Worm (Caenorhabditis elegans) whole organism, L1 larva: ENCODE results near the gene F47F2.3.

ENCODE experiments used
- C04F5.9 ChIP-seq: sonication (generic microtip); optimal IDR thresholded peaks from 2 replicates; lab custom pipeline; 2016; ENCODE audit warnings: missing genetic modification characterization, missing compliant biosample characterization
- C16A3.4 ChIP-seq: fragments of 150-350 bp; optimal IDR thresholded peaks from 2 replicates; lab custom pipeline; 2014; ENCODE audit warnings: missing biosample characterization, missing genetic modification characterization
- F16B12.6 ChIP-seq: fragments of 150-350 bp; optimal IDR thresholded peaks from 2 replicates; lab custom pipeline; 2014; ENCODE audit warnings: missing biosample characterization, missing genetic modification characterization
- aha-1 ChIP-seq: fragments of 150-350 bp; optimal IDR thresholded peaks from 2 replicates; lab custom pipeline; 2014; ENCODE audit warnings: missing biosample characterization, missing genetic modification characterization
- alr-1 ChIP-seq: fragments of 200-800 bp; sonication (Bioruptor generic); optimal IDR thresholded peaks from 2 replicates; lab custom pipeline; 2018; ENCODE audit warnings: borderline replicate concordance, mild to moderate bottlenecking, missing genetic modification characterization, missing compliant biosample characterization
- ama-1 ChIP-seq: fragments of 150-350 bp; optimal IDR thresholded peaks from 2 replicates; lab custom pipeline; 2014
- ceh-88 ChIP-seq: fragments of 200-800 bp; sonication (Bioruptor generic); IDR thresholded peaks from 2 replicates; pipeline ENCODE4 v1.3.6; 2022; ENCODE audit warnings: missing genetic modification characterization, missing compliant biosample characterization
- ces-1 ChIP-seq: fragments of 150-350 bp; optimal IDR thresholded peaks from 2 replicates; lab custom pipeline; 2014; ENCODE audit warnings: missing biosample characterization, missing genetic modification reagents, missing genetic modification characterization
- dpl-1 ChIP-seq, 3 experiments: fragments of 150-350 bp in 2 of 3; sonication (generic microtip) in 1 of 3; optimal IDR thresholded peaks; 2 replicates each; lab custom pipeline; 2014 to 2017; ENCODE audit warnings: missing biosample characterization in 3 of 3, missing genetic modification characterization in 3 of 3, missing genetic modification reagents in 3 of 3
- dsc-1 ChIP-seq: sonication (generic microtip); optimal IDR thresholded peaks from 2 replicates; lab custom pipeline; 2016; ENCODE audit warnings: mild to moderate bottlenecking, missing genetic modification characterization, missing compliant biosample characterization
- efl-3 ChIP-seq: fragments of 200-800 bp; sonication (Bioruptor generic); optimal IDR thresholded peaks from 2 replicates; lab custom pipeline; 2018; ENCODE audit warnings: mild to moderate bottlenecking, missing genetic modification characterization, missing compliant biosample characterization
- egl-13 ChIP-seq: sonication (generic microtip); optimal IDR thresholded peaks from 2 replicates; lab custom pipeline; 2016; ENCODE audit warnings: missing genotype, missing genetic modification reagents, missing genetic modification characterization, missing compliant biosample characterization
- elt-2 ChIP-seq: sonication (generic microtip); optimal IDR thresholded peaks from 2 replicates; lab custom pipeline; 2016; ENCODE audit warnings: missing genetic modification characterization, mild to moderate bottlenecking, inconsistent platforms, missing compliant biosample characterization, missing genetic modification reagents
- ets-5 ChIP-seq: fragments of 200-800 bp; sonication (Bioruptor generic); IDR thresholded peaks from 2 replicates; pipeline ENCODE4 v1.3.6; 2022; ENCODE audit warnings: missing genetic modification characterization, missing compliant biosample characterization
- fkh-10 ChIP-seq: sonication (generic microtip); optimal IDR thresholded peaks from 2 replicates; lab custom pipeline; 2017; ENCODE audit warnings: missing biosample characterization, missing genetic modification reagents, missing genetic modification characterization
- fkh-8 ChIP-seq: sonication (generic microtip); optimal IDR thresholded peaks from 2 replicates; lab custom pipeline; 2016; ENCODE audit warnings: mild to moderate bottlenecking, missing genetic modification characterization, missing compliant biosample characterization
- fos-1 ChIP-seq: fragments of 150-350 bp; optimal IDR thresholded peaks from 2 replicates; lab custom pipeline; 2014; ENCODE audit warnings: missing biosample characterization, missing genetic modification characterization
- grh-1 ChIP-seq: fragments of 200-800 bp; sonication (Bioruptor generic); IDR thresholded peaks from 2 replicates; pipeline ENCODE4 v1.3.6; 2022; ENCODE audit warnings: missing genetic modification reagents, missing genetic modification characterization, missing compliant biosample characterization
- hlh-17 ChIP-seq: fragments of 200-800 bp; sonication (Bioruptor generic); optimal IDR thresholded peaks from 2 replicates; lab custom pipeline; 2018; ENCODE audit warnings: missing genetic modification characterization, mild to moderate bottlenecking, missing compliant biosample characterization, moderate library complexity, borderline replicate concordance
- hlh-4 ChIP-seq: sonication (generic microtip); optimal IDR thresholded peaks from 2 replicates; lab custom pipeline; 2016; ENCODE audit warnings: mild to moderate bottlenecking, missing genetic modification characterization, missing compliant biosample characterization
- hpl-2 ChIP-seq: fragments of 150-350 bp; optimal IDR thresholded peaks from 2 replicates; lab custom pipeline; 2014; ENCODE audit warnings: missing biosample characterization, missing genetic modification reagents, missing genetic modification characterization
- jun-1 ChIP-seq: fragments of 150-350 bp; optimal IDR thresholded peaks from 2 replicates; lab custom pipeline; 2014; ENCODE audit warnings: missing biosample characterization, missing genetic modification reagents, missing genetic modification characterization
- lin-15B ChIP-seq: fragments of 150-350 bp; sonication (generic microtip); optimal IDR thresholded peaks from 3 replicates; lab custom pipeline; 2014; ENCODE audit warnings: missing biosample characterization, missing genetic modification characterization
- lin-39 ChIP-seq: fragments of 150-350 bp; optimal IDR thresholded peaks from 2 replicates; lab custom pipeline; 2014; ENCODE audit warnings: missing biosample characterization, missing genetic modification reagents, missing genetic modification characterization
- lir-3 ChIP-seq: sonication (generic microtip); optimal IDR thresholded peaks from 2 replicates; lab custom pipeline; 2016; ENCODE audit warnings: mild to moderate bottlenecking, missing genetic modification characterization, moderate library complexity, missing compliant biosample characterization; ENCODE audit not compliant: poor library complexity
- lsy-2 ChIP-seq, 2 experiments: fragments of 150-350 bp; optimal IDR thresholded peaks; 2 replicates each; lab custom pipeline; 2014; ENCODE audit warnings: missing biosample characterization in 2 of 2, missing genetic modification characterization in 2 of 2
- mdl-1 ChIP-seq, 2 experiments: fragments of 150-350 bp; optimal IDR thresholded peaks; 2 replicates each; lab custom pipeline; 2014 to 2017; ENCODE audit warnings: missing biosample characterization in 2 of 2, missing genetic modification characterization in 2 of 2, inconsistent platforms in 1 of 2
- nhr-11 ChIP-seq: fragments of 150-350 bp; optimal IDR thresholded peaks from 2 replicates; lab custom pipeline; 2014; ENCODE audit warnings: missing biosample characterization, missing genetic modification characterization
- nhr-47 ChIP-seq: sonication (generic microtip); optimal IDR thresholded peaks from 2 replicates; lab custom pipeline; 2016; ENCODE audit warnings: mild to moderate bottlenecking, missing genetic modification characterization, moderate library complexity, missing compliant biosample characterization
- nhr-76 ChIP-seq: sonication (generic microtip); optimal IDR thresholded peaks from 2 replicates; lab custom pipeline; 2017; ENCODE audit warnings: missing biosample characterization, missing genetic modification characterization
- nhr-77 ChIP-seq: fragments of 150-350 bp; optimal IDR thresholded peaks from 2 replicates; lab custom pipeline; 2014; ENCODE audit warnings: missing biosample characterization, missing genetic modification characterization
- nhr-85 ChIP-seq: sonication (generic microtip); peaks from one replicate; lab custom pipeline; 2016; ENCODE audit warnings: missing genetic modification characterization, inconsistent platforms, missing compliant biosample characterization
- nhr-90 ChIP-seq: sonication (generic microtip); optimal IDR thresholded peaks from 2 replicates; lab custom pipeline; 2016; ENCODE audit warnings: mild to moderate bottlenecking, missing genetic modification characterization, missing compliant biosample characterization; ENCODE audit not compliant: poor library complexity
- pqm-1 ChIP-seq: sonication (generic microtip); optimal IDR thresholded peaks from 3 replicates; lab custom pipeline; 2017; ENCODE audit warnings: missing biosample characterization, missing genetic modification characterization
- rnt-1 ChIP-seq: sonication (generic microtip); optimal IDR thresholded peaks from 2 replicates; lab custom pipeline; 2016; ENCODE audit warnings: mild to moderate bottlenecking, missing genetic modification characterization, moderate library complexity, missing compliant biosample characterization
- skn-1 ChIP-seq: fragments of 150-350 bp; optimal IDR thresholded peaks from 2 replicates; lab custom pipeline; 2014; ENCODE audit warnings: missing biosample characterization, missing genetic modification characterization
- snpc-4 ChIP-seq: fragments of 150-350 bp; optimal IDR thresholded peaks from 2 replicates; lab custom pipeline; 2014; ENCODE audit warnings: missing biosample characterization, missing genetic modification characterization
- snu-23 ChIP-seq: sonication (generic microtip); optimal IDR thresholded peaks from 2 replicates; lab custom pipeline; 2016; ENCODE audit warnings: missing genetic modification characterization, missing compliant biosample characterization
- sox-4 ChIP-seq: sonication (generic microtip); optimal IDR thresholded peaks from 2 replicates; lab custom pipeline; 2016; ENCODE audit warnings: missing genetic modification characterization, missing compliant biosample characterization
- sptf-1 ChIP-seq: fragments of 150-350 bp; optimal IDR thresholded peaks from 2 replicates; lab custom pipeline; 2014; ENCODE audit warnings: missing biosample characterization, missing genetic modification characterization
- swsn-7 ChIP-seq: sonication (generic microtip); optimal IDR thresholded peaks from 2 replicates; lab custom pipeline; 2016; ENCODE audit warnings: missing genetic modification characterization, missing compliant biosample characterization
- tbx-2 ChIP-seq: sonication (generic microtip); optimal IDR thresholded peaks from 2 replicates; lab custom pipeline; 2016; ENCODE audit warnings: missing genetic modification characterization, missing compliant biosample characterization
- tlp-1 ChIP-seq: fragments of 150-350 bp; optimal IDR thresholded peaks from 2 replicates; lab custom pipeline; 2014; ENCODE audit warnings: missing biosample characterization, missing genetic modification characterization
- unc-62 ChIP-seq: fragments of 150-350 bp; optimal IDR thresholded peaks from 2 replicates; lab custom pipeline; 2014; ENCODE audit warnings: missing biosample characterization, missing genetic modification reagents, missing genetic modification characterization
- unc-86 ChIP-seq: sonication (generic microtip); optimal IDR thresholded peaks from 2 replicates; lab custom pipeline; 2016; ENCODE audit warnings: missing genetic modification characterization, missing compliant biosample characterization
- unc-98 ChIP-seq: fragments of 200-800 bp; sonication (Bioruptor generic); IDR thresholded peaks from 2 replicates; pipeline ENCODE4 v1.3.6; 2022; ENCODE audit warnings: missing genetic modification characterization, missing compliant biosample characterization
- vab-15 ChIP-seq: sonication (generic microtip); optimal IDR thresholded peaks from 2 replicates; lab custom pipeline; 2017; ENCODE audit warnings: missing genotype, mild to moderate bottlenecking, missing genetic modification characterization, missing compliant biosample characterization
- xbp-1 ChIP-seq: sonication (generic microtip); optimal IDR thresholded peaks from 2 replicates; lab custom pipeline; 2016; ENCODE audit warnings: missing genetic modification characterization, missing compliant biosample characterization
- zag-1 ChIP-seq: fragments of 150-350 bp; optimal IDR thresholded peaks from 2 replicates; lab custom pipeline; 2014; ENCODE audit warnings: missing biosample characterization, missing genetic modification characterization
- zip-4 ChIP-seq: fragments of 200-800 bp; sonication (Bioruptor generic); optimal IDR thresholded peaks from 2 replicates; lab custom pipeline; 2018; ENCODE audit warnings: mild to moderate bottlenecking, missing genetic modification characterization, moderate library complexity, missing compliant biosample characterization
- ztf-11 ChIP-seq, 2 experiments: sonication (generic microtip); optimal IDR thresholded peaks; 2 replicates each; lab custom pipeline; 2016 to 2017; ENCODE audit warnings: missing genetic modification characterization in 2 of 2, missing biosample characterization in 1 of 2, missing compliant biosample characterization in 1 of 2
- ztf-4 ChIP-seq: fragments of 150-350 bp; optimal IDR thresholded peaks from 2 replicates; lab custom pipeline; 2014; ENCODE audit warnings: missing biosample characterization, missing genetic modification characterization

F47F2.3 gene

DNA sequence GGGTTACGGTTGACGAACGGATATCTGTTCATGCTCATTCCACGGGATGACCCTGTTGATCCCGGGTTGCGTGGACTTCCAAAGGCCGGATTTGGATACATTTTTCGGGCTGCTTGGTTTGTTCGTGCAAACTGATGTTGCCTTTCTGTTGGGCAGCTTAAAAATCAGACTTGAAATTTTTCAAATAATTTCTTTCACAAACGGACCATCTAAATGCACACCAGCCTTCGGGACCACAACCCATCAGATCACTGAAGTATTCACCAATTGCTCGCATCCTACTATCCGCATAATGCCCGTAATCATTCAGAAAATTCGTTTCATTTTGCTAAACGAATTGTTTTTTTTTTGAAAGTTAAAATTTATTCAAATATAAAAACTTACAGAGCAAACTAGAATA is at the start of gene F47F2.3:
Gene F47F2.3, minus strand, starts transcription at position 101 of the 400 bp plus-strand sequence.
- no peak for TF ChIP-seq skn-1
- TF ChIP-seq lin-39 (tag; lab: Kevin White, UChicago): no peak
- TF ChIP-seq efl-3: no peak
- TF ChIP-seq zag-1 (tag; lab: Kevin White, UChicago): no peak
- TF ChIP-seq ets-5 (GFP tag; lab: Robert Waterston, UW): no peak
- TF ChIP-seq dpl-1 (GFP tag; optimal IDR thresholded peaks at IDR 0.05; lab: Kevin White, UChicago): no peak
- no peak for TF ChIP-seq sox-4
- TF ChIP-seq lir-3 (tag; lab: Kevin White, UChicago): no peak
- TF ChIP-seq C04F5.9: no peak
- TF ChIP-seq snpc-4 (tag; lab: Kevin White, UChicago): no peak
- no peak for TF ChIP-seq dsc-1
- TF ChIP-seq sptf-1: no peak
- no peak for TF ChIP-seq nhr-85 (tag; lab: Kevin White, UChicago)

DNA sequence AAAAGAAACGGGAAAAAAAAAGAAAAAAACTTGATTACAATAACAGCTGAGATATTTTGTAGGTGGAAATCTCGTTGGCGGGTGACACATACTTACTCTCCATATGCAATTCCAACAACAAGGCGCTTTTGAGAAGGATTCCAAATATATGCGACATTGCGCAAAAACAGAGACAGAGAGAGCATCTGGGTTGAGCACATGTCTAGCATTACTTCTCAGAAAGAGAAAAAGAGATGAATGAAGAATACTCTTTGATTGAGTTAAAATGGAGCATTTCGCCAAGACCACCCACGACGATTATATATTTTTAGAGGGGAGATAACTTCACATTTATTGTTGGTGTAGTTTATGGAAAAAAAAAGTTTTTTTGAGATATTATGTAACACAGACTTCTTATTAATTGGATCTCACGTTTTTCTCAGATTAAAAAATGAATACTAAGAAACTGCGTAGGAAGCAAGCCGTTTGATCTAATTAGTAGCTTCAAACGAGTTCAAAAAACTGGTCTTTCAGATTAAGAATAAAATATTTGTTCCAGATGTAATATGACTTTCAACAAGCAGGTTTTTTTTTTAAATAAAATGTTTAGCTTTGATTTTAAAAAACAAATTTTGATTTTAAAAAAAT is 49.6 kb upstream of the F47F2.3 start:
- TF ChIP-seq swsn-7 (tag; lab: Kevin White, UChicago) (peak; percentile 11), ces-1 (no peak), pqm-1 (tag; lab: Kevin White, UChicago) (no peak), snu-23 (GFP tag; lab: Kevin White, UChicago) (no peak), nhr-76 (no peak), hlh-17 (GFP tag; lab: Kevin White, UChicago) (no peak), F16B12.6 (tag; lab: Kevin White, UChicago) (no peak), fkh-10 (peak; percentile 18), C16A3.4 (no peak), nhr-90 (no peak), zip-4 (GFP tag; lab: Kevin White, UChicago) (no peak), unc-98 (GFP tag; lab: Robert Waterston, UW) (no peak), nhr-11 (no peak), elt-2 (tag; lab: Kevin White, UChicago) (no peak), unc-62 (GFP tag; lab: Kevin White, UChicago) (no peak), zag-1 (tag; lab: Kevin White, UChicago) (no peak), ceh-88 (GFP tag; lab: Robert Waterston, UW) (no peak), grh-1 (GFP tag; lab: Robert Waterston, UW) (no peak), sox-4 (no peak), ama-1 (lab: Kevin White, UChicago) (no peak), fos-1 (tag; lab: Kevin White, UChicago) (no peak), nhr-47 (tag; lab: Kevin White, UChicago) (peak; percentile 50), ztf-11 (tag; optimal IDR thresholded peaks at IDR 0.05; lab: Kevin White, UChicago) (no peak), egl-13 (tag; lab: Kevin White, UChicago) (no peak), lsy-2 (tag; optimal IDR thresholded peaks at IDR 0.05; lab: Kevin White, UChicago) (no peak), mdl-1 (tag; optimal IDR thresholded peaks at IDR 0.05; lab: Kevin White, UChicago) (no peak), hlh-4 (tag; lab: Kevin White, UChicago) (no peak), tbx-2 (no peak), tlp-1 (tag; lab: Kevin White, UChicago) (no peak), sptf-1 (no peak), alr-1 (tag; lab: Kevin White, UChicago) (no peak), xbp-1 (tag; lab: Kevin White, UChicago) (no peak), ets-5 (GFP tag; lab: Robert Waterston, UW) (no peak), vab-15 (tag; lab: Kevin White, UChicago) (no peak), aha-1 (no peak), lin-15B (tag; lab: Kevin White, UChicago) (no peak), unc-86 (tag; lab: Kevin White, UChicago) (no peak), nhr-77 (tag; lab: Kevin White, UChicago) (no peak), lin-39 (tag; lab: Kevin White, UChicago) (no peak), hpl-2 (GFP tag; lab: Kevin White, UChicago) (no peak), fkh-8 (peak; percentile 75), jun-1 (tag; lab: Kevin White, UChicago) (no peak), ztf-4 (no peak), efl-3 (no peak), rnt-1 (no peak)
